Worm (Caenorhabditis elegans): ENCODE measurements around the gene rcs-1.

rcs-1 gene

ce11 chrX:8860958-8861357 lies 32.6 kb upstream of the rcs-1 start, which contains the start of gene C06E2.9:
C06E2.9 (plus strand) TSS chrX:8861258.
- TF ChIP-seq lin-13 (GFP tag; optimal IDR thresholded peaks at IDR 0.05) (no peak), ceh-82 (tag; optimal IDR thresholded peaks at IDR 0.05) (no peak), mbf-1 (tag; optimal IDR thresholded peaks at IDR 0.05) (no peak), nhr-25 (tag; optimal IDR thresholded peaks at IDR 0.05) (no peak), skn-1 (tag; optimal IDR thresholded peaks at IDR 0.05) (no peak), nhr-12 (tag; optimal IDR thresholded peaks at IDR 0.05) (no peak), ZK546.5 (tag; optimal IDR thresholded peaks at IDR 0.05) (no peak), ztf-4 (tag; optimal IDR thresholded peaks at IDR 0.05) (no peak), sma-9 (GFP tag; optimal IDR thresholded peaks at IDR 0.05) (no peak), sma-9 (tag; optimal IDR thresholded peaks at IDR 0.05) (no peak), F13H6.1 (tag; optimal IDR thresholded peaks at IDR 0.05) (no peak), dmd-4 (tag; optimal IDR thresholded peaks at IDR 0.05) (no peak)

ce11 chrX:8859538-8859937 lies 31.2 kb upstream of the rcs-1 start:
- no peak for TF ChIP-seq peb-1 (tag; optimal IDR thresholded peaks at IDR 0.05)
- TF ChIP-seq mbf-1 (tag; optimal IDR thresholded peaks at IDR 0.05) = no peak
- TF ChIP-seq mdl-1 (tag; optimal IDR thresholded peaks at IDR 0.05) = no peak
- TF ChIP-seq zag-1 (tag; optimal IDR thresholded peaks at IDR 0.05) = no peak
- TF ChIP-seq snpc-4 (tag; optimal IDR thresholded peaks at IDR 0.05) = no peak
- no peak for TF ChIP-seq unc-39 (tag; optimal IDR thresholded peaks at IDR 0.05)
- no peak for TF ChIP-seq crh-2 (tag; optimal IDR thresholded peaks at IDR 0.05)
- TF ChIP-seq aly-2 (tag; optimal IDR thresholded peaks at IDR 0.05) = no peak
- TF ChIP-seq ztf-11 (tag; optimal IDR thresholded peaks at IDR 0.05) = no peak
- TF ChIP-seq fos-1 (tag; optimal IDR thresholded peaks at IDR 0.05) = no peak
- no peak for TF ChIP-seq lin-11 (tag; optimal IDR thresholded peaks at IDR 0.05)
- TF ChIP-seq nhr-25 (tag; optimal IDR thresholded peaks at IDR 0.05) = no peak
- TF ChIP-seq nhr-21 (tag; optimal IDR thresholded peaks at IDR 0.05) = no peak
- no peak for TF ChIP-seq nhr-237 (tag; optimal IDR thresholded peaks at IDR 0.05)

- peak; percentile 90 for TF ChIP-seq elt-1 (tag; optimal IDR thresholded peaks at IDR 0.05)
- no peak for TF ChIP-seq fos-1 (tag; optimal IDR thresholded peaks at IDR 0.05)
These were observed 29.7 kb upstream of the rcs-1 start, which contains the start of gene C06E2.5 for ce11 chrX:8857904-8858612. C06E2.5 (minus strand) TSS chrX:8857954.

- TF ChIP-seq nhr-23 (tag; optimal IDR thresholded peaks at IDR 0.05) = no peak
- no peak for TF ChIP-seq sma-3 (GFP tag; optimal IDR thresholded peaks at IDR 0.05)
- no peak for TF ChIP-seq lsy-2 (tag; optimal IDR thresholded peaks at IDR 0.05)
- TF ChIP-seq ceh-82 (tag; optimal IDR thresholded peaks at IDR 0.05) = no peak
- no peak for TF ChIP-seq ceh-16 (tag; optimal IDR thresholded peaks at IDR 0.05)
- TF ChIP-seq sma-9 (GFP tag; optimal IDR thresholded peaks at IDR 0.05) = no peak
- no peak for TF ChIP-seq sma-9 (tag; optimal IDR thresholded peaks at IDR 0.05)
- no peak for TF ChIP-seq nhr-237 (tag; optimal IDR thresholded peaks at IDR 0.05)
- no peak for TF ChIP-seq crh-2 (tag; optimal IDR thresholded peaks at IDR 0.05)
- TF ChIP-seq elt-3 (tag; optimal IDR thresholded peaks at IDR 0.05) = no peak
- TF ChIP-seq lin-13 (GFP tag; optimal IDR thresholded peaks at IDR 0.05) = no peak
- TF ChIP-seq ama-1 (optimal IDR thresholded peaks at IDR 0.05) = no peak
- TF ChIP-seq skn-1 (tag; optimal IDR thresholded peaks at IDR 0.05) = no peak
These were observed 26.1 kb upstream of the rcs-1 start for ce11 chrX:8854409-8854808.

- TF ChIP-seq Y55F3AM.14 (GFP tag; optimal IDR thresholded peaks at IDR 0.05) (no peak), elt-3 (tag; optimal IDR thresholded peaks at IDR 0.05) (no peak), R02D3.7 (tag; optimal IDR thresholded peaks at IDR 0.05) (no peak), ztf-1 (GFP tag; conservative IDR thresholded peaks at IDR 0.05) (no peak), peb-1 (tag; optimal IDR thresholded peaks at IDR 0.05) (no peak), nhr-237 (tag; optimal IDR thresholded peaks at IDR 0.05) (no peak)
These were observed 25.2 kb upstream of the rcs-1 start, which contains the start of gene sprp-4 for ce11 chrX:8853524-8853923. sprp-4 (minus strand) TSS chrX:8853624.
